Fruit fly (Drosophila melanogaster) S2 (cell line): ENCODE results near the gene Deaf1.

Experiments used
- CG8478 ChIP-seq: fragments of >200 bp; optimal IDR thresholded peaks from 2 replicates; lab custom pipeline; 2018
- CTCF ChIP-seq, 2 experiments: fragments of >200 bp; optimal IDR thresholded peaks; 2 replicates each; lab custom pipeline; 2018

DNA sequence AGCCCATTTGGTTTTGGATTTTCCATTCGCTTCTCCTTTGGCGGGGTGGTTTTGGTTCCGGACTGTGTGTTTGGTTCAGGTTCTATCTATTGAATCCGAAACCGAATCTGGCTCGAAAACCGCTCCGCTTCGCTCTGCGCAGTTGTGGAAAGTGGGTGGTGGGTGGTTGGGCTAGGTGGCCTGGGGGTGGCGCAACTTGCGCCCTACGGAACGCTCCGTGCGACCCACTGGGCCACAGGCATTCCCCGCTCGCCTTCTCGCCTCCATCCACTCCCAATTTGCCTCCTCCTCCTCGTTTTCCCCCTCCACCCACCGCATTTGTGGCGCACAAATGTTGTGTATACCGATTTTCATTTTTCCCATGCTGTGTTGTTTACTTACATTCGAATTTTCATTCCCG is 727 bp downstream of the Deaf1 start:
- no peak for TF ChIP-seq CTCF (optimal IDR thresholded peaks at IDR 0.05; lab: Kevin White, UChicago)
- no peak for TF ChIP-seq CG8478 (lab: Kevin White, UChicago)
